Fruit fly (Drosophila melanogaster) whole organism, adult: Measurements from ENCODE around the gene hng3.

Experiments used
- CG11617 ChIP-seq: fragments of 200-800 bp; sonication (Bioruptor generic); optimal IDR thresholded peaks from 2 replicates; lab custom pipeline; 2017; ENCODE audit warnings: mild to moderate bottlenecking, missing biosample characterization, missing genetic modification reagents, missing genetic modification characterization
- CG14711 ChIP-seq: fragments of 200-800 bp; sonication (Bioruptor generic); optimal IDR thresholded peaks from 2 replicates; lab custom pipeline; 2018; ENCODE audit warnings: missing biosample characterization, mild to moderate bottlenecking, missing genetic modification characterization, moderate library complexity
- CG33017 ChIP-seq: fragments of 200-800 bp; sonication (Bioruptor generic); optimal IDR thresholded peaks from 2 replicates; lab custom pipeline; 2018; ENCODE audit warnings: missing biosample characterization, mild to moderate bottlenecking, missing genetic modification characterization, moderate library complexity
- Clk ChIP-seq: fragments of 200-800 bp; sonication (Bioruptor generic); optimal IDR thresholded peaks from 2 replicates; lab custom pipeline; 2017; ENCODE audit warnings: missing biosample characterization, missing genetic modification characterization
- Crg-1 ChIP-seq: fragments of 200-800 bp; sonication (Bioruptor generic); optimal IDR thresholded peaks from 2 replicates; lab custom pipeline; 2016; ENCODE audit warnings: missing biosample characterization, missing genetic modification characterization
- Hr96 ChIP-seq: fragments of 200-800 bp; sonication (Bioruptor generic); optimal IDR thresholded peaks from 2 replicates; lab custom pipeline; 2016; ENCODE audit warnings: missing biosample characterization, missing genetic modification characterization
- Mnt ChIP-seq: fragments of 200-800 bp; sonication (Bioruptor generic); optimal IDR thresholded peaks from 2 replicates; lab custom pipeline; 2016; ENCODE audit warnings: missing biosample characterization, mild to moderate bottlenecking, missing genetic modification characterization
- cnc ChIP-seq, 2 experiments: fragments of >200 bp; optimal IDR thresholded peaks; 2 replicates each; lab custom pipeline; 2017
- kay ChIP-seq: fragments of 200-800 bp; sonication (Bioruptor generic); peaks from one replicate; lab custom pipeline; 2016; ENCODE audit warnings: missing biosample characterization, missing genetic modification characterization, borderline replicate concordance
- ovo ChIP-seq: fragments of 200-800 bp; sonication (Bioruptor generic); optimal IDR thresholded peaks from 2 replicates; lab custom pipeline; 2016; ENCODE audit warnings: missing biosample characterization, missing genetic modification characterization
- tj ChIP-seq: fragments of 200-800 bp; sonication (Bioruptor generic); optimal IDR thresholded peaks from 3 replicates; lab custom pipeline; 2017; ENCODE audit warnings: missing biosample characterization, mild to moderate bottlenecking, missing genetic modification characterization, moderate library complexity

dm6 chr3L:775053-775355, 19.7 kb upstream of the hng3 start:
- peak; percentile 2 for TF ChIP-seq Clk
- no peak for TF ChIP-seq Crg-1 (GFP tag; lab: Kevin White, UChicago)
- no peak for TF ChIP-seq CG11617 (GFP tag; lab: Kevin White, UChicago)
- TF ChIP-seq Hr96, result no peak
- no peak for TF ChIP-seq kay
- TF ChIP-seq cnc (optimal IDR thresholded peaks at IDR 0.05; lab: Kevin White, UChicago), result no peak
- TF ChIP-seq CG14711 (tag; lab: Kevin White, UChicago), result no peak
- no peak for TF ChIP-seq ovo (GFP tag; lab: Kevin White, UChicago)
- no peak for TF ChIP-seq Mnt (GFP tag; lab: Kevin White, UChicago)
- TF ChIP-seq tj (GFP tag; lab: Kevin White, UChicago), result no peak
- no peak for TF ChIP-seq CG33017 (tag; lab: Kevin White, UChicago)
